Fruit fly (Drosophila melanogaster) whole organism, embryonic: ENCODE results near the gene CG13360.
A peak's percentile ranks its signal among the peaks of the same experiment; 100 is the strongest.

Source experiments
- Abd-B ChIP-seq: fragments of 200-800 bp; sonication (Bioruptor generic); optimal IDR thresholded peaks from 2 replicates; lab custom pipeline; 2018; ENCODE audit warnings: missing biosample characterization, mild to moderate bottlenecking, missing genetic modification characterization, moderate library complexity
- Bgb ChIP-seq: fragments of 200-800 bp; sonication (Bioruptor generic); IDR thresholded peaks from 2 replicates; pipeline ENCODE4 v1.3.6; 2022; ENCODE audit warnings: missing biosample characterization, missing genetic modification characterization; ENCODE audit not compliant: partially characterized antibody
- CG12659 ChIP-seq: fragments of 200-800 bp; sonication (Bioruptor generic); optimal IDR thresholded peaks from 3 replicates; lab custom pipeline; 2017; ENCODE audit warnings: mild to moderate bottlenecking, missing biosample characterization, missing genetic modification reagents, missing genetic modification characterization
- CG13894 ChIP-seq: fragments of 200-800 bp; sonication (Bioruptor generic); optimal IDR thresholded peaks from 3 replicates; lab custom pipeline; 2018; ENCODE audit warnings: missing biosample characterization, mild to moderate bottlenecking, missing genetic modification characterization, moderate library complexity
- CG14014 ChIP-seq: fragments of 200-800 bp; sonication (Bioruptor generic); IDR thresholded peaks from 2 replicates; pipeline ENCODE4 v1.3.6; 2022; ENCODE audit warnings: missing biosample characterization, missing genetic modification characterization
- CG1603 ChIP-seq: fragments of 200-800 bp; sonication (Bioruptor generic); optimal IDR thresholded peaks from 2 replicates; lab custom pipeline; 2019; ENCODE audit warnings: missing biosample characterization, mild to moderate bottlenecking, missing genetic modification characterization, moderate library complexity
- CG16813 ChIP-seq: fragments of 200-800 bp; sonication (Bioruptor generic); IDR thresholded peaks from 3 replicates; pipeline ENCODE4 v1.3.6; 2022; ENCODE audit warnings: missing biosample characterization, missing genetic modification characterization; ENCODE audit not compliant: partially characterized antibody
- CG18011 ChIP-seq: fragments of 200-800 bp; sonication (Bioruptor generic); optimal IDR thresholded peaks from 2 replicates; lab custom pipeline; 2017; ENCODE audit warnings: missing biosample characterization, missing genetic modification characterization, mild to moderate bottlenecking, moderate library complexity, missing genotype
- CG43689 ChIP-seq: fragments of 200-800 bp; sonication (Bioruptor generic); IDR thresholded peaks from 2 replicates; pipeline ENCODE4 v1.3.6; 2022; ENCODE audit warnings: missing biosample characterization, missing genetic modification characterization
- CG7963 ChIP-seq: fragments of 200-800 bp; sonication (Bioruptor generic); IDR thresholded peaks from 3 replicates; pipeline ENCODE4 v1.3.6; 2022; ENCODE audit warnings: missing biosample characterization, missing genetic modification characterization; ENCODE audit not compliant: partially characterized antibody
- CoRest ChIP-seq: fragments of 200-800 bp; sonication (Bioruptor generic); optimal IDR thresholded peaks from 3 replicates; lab custom pipeline; 2018; ENCODE audit warnings: missing biosample characterization, mild to moderate bottlenecking, missing genetic modification characterization, moderate library complexity
- Drgx ChIP-seq: fragments of 200-800 bp; sonication (Bioruptor generic); IDR thresholded peaks from 2 replicates; pipeline ENCODE4 v1.3.6; 2022; ENCODE audit warnings: missing biosample characterization, missing genetic modification characterization
- Ets97D ChIP-seq: fragments of 200-800 bp; sonication (Bioruptor generic); optimal IDR thresholded peaks from 3 replicates; lab custom pipeline; 2016; ENCODE audit warnings: missing biosample characterization, missing genetic modification characterization
- Hr51 ChIP-seq, 2 experiments: fragments of 200-800 bp; sonication (Bioruptor generic); optimal IDR thresholded peaks; 2 replicates in 1 of 2; 3 replicates in 1 of 2; lab custom pipeline; 2016 to 2018; ENCODE audit warnings: missing biosample characterization in 2 of 2, missing genetic modification characterization in 2 of 2, mild to moderate bottlenecking in 1 of 2, moderate library complexity in 1 of 2
- MTF-1 ChIP-seq: fragments of 200-800 bp; sonication (Bioruptor generic); optimal IDR thresholded peaks from 2 replicates; lab custom pipeline; 2018; ENCODE audit warnings: missing biosample characterization, mild to moderate bottlenecking, missing genetic modification characterization, borderline replicate concordance
- NFAT ChIP-seq: fragments of 200-800 bp; sonication (Bioruptor generic); IDR thresholded peaks from 2 replicates; pipeline ENCODE4 v1.3.6; 2022; ENCODE audit warnings: missing biosample characterization, missing genetic modification characterization
- Neu2 ChIP-seq: fragments of 200-800 bp; sonication (Bioruptor generic); optimal IDR thresholded peaks from 3 replicates; lab custom pipeline; 2016; ENCODE audit warnings: missing biosample characterization, missing genetic modification characterization, borderline replicate concordance
- PHDP ChIP-seq: fragments of 200-800 bp; sonication (Bioruptor generic); optimal IDR thresholded peaks from 3 replicates; lab custom pipeline; 2018; ENCODE audit warnings: missing biosample characterization, mild to moderate bottlenecking, missing genetic modification characterization, moderate library complexity
- Rx ChIP-seq: fragments of 200-800 bp; sonication (Bioruptor generic); IDR thresholded peaks from 2 replicates; pipeline ENCODE4 v1.3.6; 2022; ENCODE audit warnings: missing biosample characterization, missing genetic modification characterization
- Sry-δ ChIP-seq: fragments of 200-800 bp; sonication (Bioruptor generic); optimal IDR thresholded peaks from 2 replicates; lab custom pipeline; 2016; ENCODE audit warnings: missing biosample characterization, missing genetic modification characterization
- Xrp1 ChIP-seq: fragments of 200-800 bp; sonication (Bioruptor generic); IDR thresholded peaks from 2 replicates; pipeline ENCODE4 v1.3.6; 2022; ENCODE audit warnings: missing biosample characterization, missing genetic modification characterization
- abd-A ChIP-seq: fragments of 200-800 bp; sonication (Bioruptor generic); optimal IDR thresholded peaks from 3 replicates; lab custom pipeline; 2019; ENCODE audit warnings: missing biosample characterization, mild to moderate bottlenecking, missing genetic modification characterization, moderate library complexity
- amos ChIP-seq: fragments of 200-800 bp; sonication (Bioruptor generic); IDR thresholded peaks from 2 replicates; pipeline ENCODE4 v1.3.6; 2022; ENCODE audit warnings: missing biosample characterization, missing genetic modification characterization; ENCODE audit not compliant: partially characterized antibody
- bcd ChIP-seq: fragments of 200-800 bp; sonication (Bioruptor generic); optimal IDR thresholded peaks from 2 replicates; lab custom pipeline; 2017; ENCODE audit warnings: missing biosample characterization, mild to moderate bottlenecking, missing genetic modification characterization
- br ChIP-seq: fragments of >200 bp; optimal IDR thresholded peaks from 2 replicates; lab custom pipeline; 2017
- chm ChIP-seq: fragments of 200-800 bp; sonication (Bioruptor generic); IDR thresholded peaks from 2 replicates; pipeline ENCODE4 v1.3.6; 2022; ENCODE audit warnings: missing biosample characterization, missing genetic modification characterization
- emc ChIP-seq: fragments of 200-800 bp; sonication (Bioruptor generic); optimal IDR thresholded peaks from 2 replicates; lab custom pipeline; 2016; ENCODE audit warnings: missing biosample characterization, missing genetic modification characterization
- eve ChIP-seq, 2 experiments: fragments of >200 bp; optimal IDR thresholded peaks; 2 replicates each; lab custom pipeline; 2017; ENCODE audit warnings: missing biosample characterization in 2 of 2, missing genetic modification characterization in 2 of 2
- fd3F ChIP-seq: fragments of 200-800 bp; sonication (Bioruptor generic); optimal IDR thresholded peaks from 2 replicates; lab custom pipeline; 2018; ENCODE audit warnings: missing biosample characterization, mild to moderate bottlenecking, missing genetic modification characterization, moderate library complexity
- gfzf ChIP-seq: fragments of 200-800 bp; sonication (Bioruptor generic); optimal IDR thresholded peaks from 2 replicates; lab custom pipeline; 2016; ENCODE audit warnings: missing biosample characterization, mild to moderate bottlenecking, missing genetic modification characterization, moderate library complexity
- jumu ChIP-seq: fragments of 200-800 bp; sonication (Bioruptor generic); optimal IDR thresholded peaks from 3 replicates; lab custom pipeline; 2016; ENCODE audit warnings: missing biosample characterization, missing genetic modification characterization
- kah ChIP-seq: fragments of 200-800 bp; sonication (Bioruptor generic); optimal IDR thresholded peaks from 2 replicates; lab custom pipeline; 2018; ENCODE audit warnings: missing biosample characterization, mild to moderate bottlenecking, missing genetic modification characterization
- ken ChIP-seq: fragments of 200-800 bp; sonication (Bioruptor generic); IDR thresholded peaks from 3 replicates; pipeline ENCODE4 v1.3.6; 2022; ENCODE audit warnings: missing biosample characterization, missing genetic modification characterization
- kni ChIP-seq: fragments of 200-800 bp; sonication (Bioruptor generic); optimal IDR thresholded peaks from 3 replicates; lab custom pipeline; 2017; ENCODE audit warnings: mild to moderate bottlenecking, missing biosample characterization, missing genetic modification reagents, missing genetic modification characterization
- lab ChIP-seq: fragments of 200-800 bp; sonication (Bioruptor generic); optimal IDR thresholded peaks from 3 replicates; lab custom pipeline; 2017; ENCODE audit warnings: missing biosample characterization, missing genetic modification characterization, mild to moderate bottlenecking, moderate library complexity, missing genetic modification reagents
- maf-S ChIP-seq: fragments of 200-800 bp; sonication (Bioruptor generic); optimal IDR thresholded peaks from 2 replicates; lab custom pipeline; 2016; ENCODE audit warnings: missing biosample characterization, missing genetic modification characterization
- mirr ChIP-seq: fragments of 200-800 bp; sonication (Bioruptor generic); optimal IDR thresholded peaks from 3 replicates; lab custom pipeline; 2018; ENCODE audit warnings: missing biosample characterization, mild to moderate bottlenecking, missing genetic modification characterization
- nom ChIP-seq: fragments of 200-800 bp; sonication (Bioruptor generic); optimal IDR thresholded peaks from 2 replicates; lab custom pipeline; 2017; ENCODE audit warnings: missing biosample characterization, missing genetic modification characterization, mild to moderate bottlenecking, moderate library complexity, missing genetic modification reagents
- psq ChIP-seq: fragments of 200-800 bp; sonication (Bioruptor generic); optimal IDR thresholded peaks from 2 replicates; lab custom pipeline; 2017; ENCODE audit warnings: missing biosample characterization, missing genetic modification characterization
- pzg ChIP-seq: fragments of 200-800 bp; sonication (Bioruptor generic); optimal IDR thresholded peaks from 3 replicates; lab custom pipeline; 2018; ENCODE audit warnings: missing biosample characterization, mild to moderate bottlenecking, missing genetic modification characterization, moderate library complexity
- schlank ChIP-seq: fragments of 200-800 bp; sonication (Bioruptor generic); optimal IDR thresholded peaks from 2 replicates; lab custom pipeline; 2018; ENCODE audit warnings: missing biosample characterization, mild to moderate bottlenecking, missing genetic modification characterization
- sqz ChIP-seq: fragments of 200-800 bp; sonication (Bioruptor generic); optimal IDR thresholded peaks from 3 replicates; lab custom pipeline; 2018; ENCODE audit warnings: missing biosample characterization, mild to moderate bottlenecking, missing genetic modification characterization
- tap ChIP-seq: fragments of 200-800 bp; optimal IDR thresholded peaks from 3 replicates; lab custom pipeline; 2019; ENCODE audit warnings: missing biosample characterization, mild to moderate bottlenecking, missing genetic modification characterization, moderate library complexity
- ttk ChIP-seq: fragments of 200-800 bp; sonication (Bioruptor generic); IDR thresholded peaks from 2 replicates; pipeline ENCODE4 v2.1.2; 2022; ENCODE audit warnings: missing biosample characterization, missing genetic modification characterization
- unpg ChIP-seq: fragments of 200-800 bp; sonication (Bioruptor generic); optimal IDR thresholded peaks from 3 replicates; lab custom pipeline; 2018; ENCODE audit warnings: missing biosample characterization, mild to moderate bottlenecking, missing genetic modification characterization, moderate library complexity
- wor ChIP-seq: fragments of 200-800 bp; sonication (Bioruptor generic); IDR thresholded peaks from 2 replicates; pipeline ENCODE4 v1.3.6; 2022; ENCODE audit warnings: missing biosample characterization, missing genetic modification characterization
- zen2 ChIP-seq: fragments of 200-800 bp; sonication (Bioruptor generic); IDR thresholded peaks from 3 replicates; pipeline ENCODE4 v1.3.6; 2022; ENCODE audit warnings: missing biosample characterization, missing genetic modification characterization; ENCODE audit not compliant: partially characterized antibody

CG13360 gene

DNA sequence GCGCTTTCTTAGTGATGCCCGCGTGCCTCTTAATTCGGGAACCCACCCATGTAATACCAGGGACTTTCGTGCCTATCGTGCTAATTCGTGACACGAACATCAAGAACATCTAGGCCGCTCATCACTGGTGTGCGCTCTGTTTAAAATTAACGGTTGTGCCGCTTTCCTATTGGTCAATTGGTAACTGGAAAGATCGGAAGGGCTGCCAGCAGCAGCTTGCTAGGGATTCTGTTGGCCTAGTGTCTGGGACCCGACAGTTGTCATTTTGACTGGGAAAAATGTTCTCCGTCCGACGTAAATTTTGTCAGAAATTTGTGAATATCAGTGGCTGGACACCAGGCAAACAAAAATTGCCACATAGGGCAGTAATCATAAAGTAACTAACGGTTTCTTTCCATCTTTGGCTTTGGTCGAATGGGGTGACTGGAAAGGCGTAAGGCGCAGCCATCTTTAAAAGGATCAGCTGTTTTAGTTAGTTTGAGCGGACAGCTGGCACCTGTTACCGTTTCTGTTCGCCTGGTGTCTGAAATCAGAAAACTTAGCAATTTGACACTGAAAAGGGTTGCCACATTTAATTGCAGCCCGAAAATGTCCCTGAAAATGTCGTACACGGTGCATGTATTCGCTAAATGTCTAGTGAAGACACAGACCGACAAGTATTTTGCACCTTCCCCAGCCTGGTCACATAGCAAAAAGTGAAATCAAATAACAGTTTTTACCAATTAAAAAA is 30.8 kb downstream of the CG13360 start, which contains the start of gene CG5273 (continued):
- TF ChIP-seq sqz (GFP tag; lab: Kevin White, UChicago) (no peak), bcd (GFP tag; lab: Kevin White, UChicago) (peak; percentile 1), kni (GFP tag; lab: Kevin White, UChicago) (peak; percentile 100), eve (GFP tag; optimal IDR thresholded peaks at IDR 0.05; lab: Kevin White, UChicago) (no peak), CG18011 (peak; percentile 4), pzg (peak; percentile 96), br (lab: Kevin White, UChicago) (no peak), amos (GFP tag; lab: Robert Waterston, UW) (peak; percentile 97), CG16813 (GFP tag; lab: Robert Waterston, UW) (peak; percentile 94), tap (peak; percentile 6), PHDP (tag; lab: Kevin White, UChicago) (no peak), kah (GFP tag; lab: Kevin White, UChicago) (peak; percentile 48), CG14014 (GFP tag; lab: Robert Waterston, UW) (peak; percentile 25; the same call in 1 of the 2 replicates), Neu2 (GFP tag; lab: Kevin White, UChicago) (no peak), wor (no peak), CG1603 (peak; percentile 91), Bgb (GFP tag; lab: Robert Waterston, UW) (peak; percentile 91), MTF-1 (GFP tag; lab: Kevin White, UChicago) (peak; percentile 7), NFAT (GFP tag; lab: Robert Waterston, UW) (peak; percentile 73), lab (GFP tag; lab: Kevin White, UChicago) (peak; percentile 64), CG7963 (GFP tag; lab: Robert Waterston, UW) (peak; percentile 93), maf-S (no peak), CG43689 (GFP tag; lab: Robert Waterston, UW) (no peak), Abd-B (GFP tag; lab: Kevin White, UChicago) (peak; percentile 60), Sry-δ (GFP tag; lab: Kevin White, UChicago) (peak; percentile 39), chm (peak; percentile 62; the same call in 1 of the 2 replicates), ttk (GFP tag; lab: Robert Waterston, UW) (no peak), Xrp1 (GFP tag; lab: Robert Waterston, UW) (peak; percentile 51; the same call in 1 of the 2 replicates), zen2 (GFP tag; lab: Robert Waterston, UW) (peak; percentile 90), psq (GFP tag; lab: Kevin White, UChicago) (no peak), Drgx (GFP tag; lab: Robert Waterston, UW) (peak; percentile 28; the same call in 1 of the 2 replicates), CoRest (tag; lab: Kevin White, UChicago) (peak; percentile 31), emc (GFP tag; lab: Kevin White, UChicago) (no peak), jumu (GFP tag; lab: Kevin White, UChicago) (no peak), nom (GFP tag; lab: Kevin White, UChicago) (peak; percentile 37), fd3F (GFP tag; lab: Kevin White, UChicago) (no peak), abd-A (tag; lab: Kevin White, UChicago) (peak; percentile 95), Hr51 (GFP tag; optimal IDR thresholded peaks at IDR 0.05; lab: Kevin White, UChicago) (peak in 1 of 2 experiments; percentile 25), unpg (GFP tag; lab: Kevin White, UChicago) (peak; percentile 25), Ets97D (GFP tag; lab: Kevin White, UChicago) (peak; percentile 95), schlank (no peak), CG13894 (tag; lab: Kevin White, UChicago) (peak; percentile 63), gfzf (GFP tag; lab: Kevin White, UChicago) (peak; percentile 98), mirr (GFP tag; lab: Kevin White, UChicago) (peak; percentile 14), Rx (GFP tag; lab: Robert Waterston, UW) (no peak), ken (0 out of 3 replicates have a peak, but pooled peaks have one; percentile 24), CG12659 (GFP tag; lab: Kevin White, UChicago) (peak; percentile 82)
